Worm (Caenorhabditis elegans): Measurements from ENCODE around the gene C44B9.3.

DNA sequence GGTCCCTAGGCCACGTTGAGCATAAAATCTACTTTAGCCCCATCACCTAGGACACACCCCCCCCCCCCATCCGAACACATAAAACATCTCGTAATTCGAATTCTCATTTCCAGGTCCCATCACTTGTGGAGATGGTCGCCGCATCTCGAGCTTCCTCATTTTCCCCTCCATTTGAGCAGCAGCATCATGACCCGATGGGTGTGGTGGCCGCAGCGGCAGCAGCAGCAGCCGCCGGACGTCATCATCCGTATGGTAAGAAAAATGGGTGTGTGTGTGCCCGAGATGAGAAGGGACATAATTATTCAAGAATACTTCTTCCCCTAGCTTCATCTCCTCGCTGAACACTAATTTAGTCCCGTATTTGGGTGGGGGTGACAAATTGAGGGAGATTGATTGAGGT lies 41.5 kb upstream of the C44B9.3 start:
- TF ChIP-seq lsy-2 (tag; optimal IDR thresholded peaks at IDR 0.05) (no peak), snpc-4 (tag; optimal IDR thresholded peaks at IDR 0.05) (no peak), lin-13 (GFP tag; optimal IDR thresholded peaks at IDR 0.05) (no peak), blmp-1 (tag; optimal IDR thresholded peaks at IDR 0.05; ENCODE audit: insufficient read depth) (no peak), egl-27 (tag; optimal IDR thresholded peaks at IDR 0.05) (no peak), unc-62 (GFP tag; optimal IDR thresholded peaks at IDR 0.05) (no peak)

Data from whole organism, L2 larva.